1 fruit fly cellular context compared by ENCODE assay signal in genomic region chr3R:4215264-4215993, dm6.
TF ChIP-seq lines count a peak whose summit lies in the region.

TSS of gene CG14636 (minus strand) at chr3R:4215314.

TF ChIP-seq in whole organism, embryonic, 481 proteins besides CTCF, POLR2A, EP300 and RAD21 (continued from another document and continues in another):
- peak; percentile 52 for TF ChIP-seq Mad (GFP tag; optimal IDR thresholded peaks at IDR 0.05; lab: Kevin White, UChicago)
- TF ChIP-seq CG18619 (GFP tag; optimal IDR thresholded peaks at IDR 0.05; lab: Kevin White, UChicago) = peak; percentile 62
- no peak for TF ChIP-seq CG6654 (GFP tag; optimal IDR thresholded peaks at IDR 0.05; lab: Kevin White, UChicago)
- TF ChIP-seq chn (GFP tag; optimal IDR thresholded peaks at IDR 0.05; lab: Kevin White, UChicago) = peak; percentile 21
- peak; percentile 57; the same call in 1 of the 2 replicates for TF ChIP-seq H2.0 (GFP tag; IDR thresholded peaks at IDR 0.05; lab: Robert Waterston, UW)
- TF ChIP-seq C15 (GFP tag; IDR thresholded peaks at IDR 0.05; lab: Robert Waterston, UW) = peak; percentile 71; the same call in 1 of the 3 replicates
- TF ChIP-seq aop (GFP tag; IDR thresholded peaks at IDR 0.05; lab: Robert Waterston, UW) = no peak
- TF ChIP-seq luna (GFP tag; optimal IDR thresholded peaks at IDR 0.05; lab: Kevin White, UChicago) = no peak
- peak; percentile 60; the same call in 1 of the 3 replicates for TF ChIP-seq zfh1 (GFP tag; IDR thresholded peaks at IDR 0.05; lab: Robert Waterston, UW)
- TF ChIP-seq Dip3 (GFP tag; optimal IDR thresholded peaks at IDR 0.05; lab: Kevin White, UChicago) = peak; percentile 51
- peak; percentile 71 for TF ChIP-seq CG3281 (GFP tag; optimal IDR thresholded peaks at IDR 0.05; lab: Kevin White, UChicago)
- peak; percentile 67; the same call in 2 of the 3 replicates for TF ChIP-seq jigr1 (GFP tag; IDR thresholded peaks at IDR 0.05; lab: Robert Waterston, UW)
- TF ChIP-seq CG11560 (tag; IDR thresholded peaks at IDR 0.05; lab: Robert Waterston, UW) = peak; percentile 69; the same call in 2 of the 3 replicates
- peak; percentile 41; the same call in 2 of the 3 replicates for TF ChIP-seq knrl (GFP tag; IDR thresholded peaks at IDR 0.05; lab: Robert Waterston, UW; ENCODE audit: partially characterized antibody)
- TF ChIP-seq CG30431 (GFP tag; optimal IDR thresholded peaks at IDR 0.05; lab: Kevin White, UChicago) = peak; percentile 20
- peak; percentile 9 for TF ChIP-seq CG15696 (tag; optimal IDR thresholded peaks at IDR 0.05; lab: Kevin White, UChicago)
- peak; percentile 76 for TF ChIP-seq gem (tag; optimal IDR thresholded peaks at IDR 0.05; lab: Kevin White, UChicago)
- TF ChIP-seq Blimp-1 (GFP tag; optimal IDR thresholded peaks at IDR 0.05; lab: Kevin White, UChicago) = peak; percentile 10
- TF ChIP-seq dan (GFP tag; IDR thresholded peaks at IDR 0.05; lab: Robert Waterston, UW) = no peak
- peak; percentile 28 for TF ChIP-seq sqz (GFP tag; optimal IDR thresholded peaks at IDR 0.05; lab: Kevin White, UChicago)
- peak; percentile 78 for TF ChIP-seq HLH3B (GFP tag; IDR thresholded peaks at IDR 0.05; lab: Robert Waterston, UW)
- TF ChIP-seq pita (GFP tag; optimal IDR thresholded peaks at IDR 0.05; lab: Kevin White, UChicago) = no peak
- no peak for TF ChIP-seq CG4707 (GFP tag; optimal IDR thresholded peaks at IDR 0.05; lab: Kevin White, UChicago)
- TF ChIP-seq fu2 (GFP tag; optimal IDR thresholded peaks at IDR 0.05; lab: Kevin White, UChicago) = peak; percentile 61
- TF ChIP-seq Xbp1 (GFP tag; optimal IDR thresholded peaks at IDR 0.05; lab: Kevin White, UChicago) = peak; percentile 66
- TF ChIP-seq gce (GFP tag; IDR thresholded peaks at IDR 0.05; lab: Robert Waterston, UW) = peak; percentile 13; the same call in 1 of the 3 replicates
- peak; percentile 81 for TF ChIP-seq Oaz (GFP tag; IDR thresholded peaks at IDR 0.05; lab: Robert Waterston, UW)
- TF ChIP-seq CG6689 (GFP tag; IDR thresholded peaks at IDR 0.05; lab: Robert Waterston, UW) = peak; percentile 79
- TF ChIP-seq jumu (GFP tag; optimal IDR thresholded peaks at IDR 0.05; lab: Kevin White, UChicago) = peak; percentile 78
- no peak for TF ChIP-seq lbe (GFP tag; optimal IDR thresholded peaks at IDR 0.05; lab: Kevin White, UChicago)
- peak; percentile 70 for TF ChIP-seq Sox100B (GFP tag; optimal IDR thresholded peaks at IDR 0.05; lab: Kevin White, UChicago)
- peak; percentile 46 for TF ChIP-seq CG6813 (GFP tag; optimal IDR thresholded peaks at IDR 0.05; lab: Kevin White, UChicago)
- TF ChIP-seq Nf-YB (GFP tag; optimal IDR thresholded peaks at IDR 0.05; lab: Kevin White, UChicago) = no peak
- peak; percentile 34 for TF ChIP-seq run (tag; optimal IDR thresholded peaks at IDR 0.05; lab: Kevin White, UChicago)
- peak; percentile 96 for TF ChIP-seq Med (GFP tag; lab: Kevin White, UChicago)
- peak; percentile 68 for TF ChIP-seq CG4282 (GFP tag; optimal IDR thresholded peaks at IDR 0.05; lab: Kevin White, UChicago)
- peak; percentile 3 for TF ChIP-seq scrt (GFP tag; optimal IDR thresholded peaks at IDR 0.05; lab: Kevin White, UChicago)
- TF ChIP-seq az2 (GFP tag; optimal IDR thresholded peaks at IDR 0.05; lab: Kevin White, UChicago) = peak; percentile 50
- TF ChIP-seq ATbp (GFP tag; optimal IDR thresholded peaks at IDR 0.05; lab: Kevin White, UChicago) = peak; percentile 50
- no peak for TF ChIP-seq CG3163 (GFP tag; optimal IDR thresholded peaks at IDR 0.05; lab: Kevin White, UChicago)
- peak; percentile 70; the same call in 2 of the 3 replicates for TF ChIP-seq CG7357 (GFP tag; IDR thresholded peaks at IDR 0.05; lab: Robert Waterston, UW)
- TF ChIP-seq CG18476 (GFP tag; optimal IDR thresholded peaks at IDR 0.05; lab: Kevin White, UChicago) = no peak
- peak; percentile 60 for TF ChIP-seq Rx (GFP tag; IDR thresholded peaks at IDR 0.05; lab: Robert Waterston, UW)
- TF ChIP-seq Nf-YA (GFP tag; IDR thresholded peaks at IDR 0.05; lab: Robert Waterston, UW) = peak; percentile 59; the same call in 1 of the 2 replicates
- TF ChIP-seq odd (GFP tag; optimal IDR thresholded peaks at IDR 0.05; lab: Kevin White, UChicago) = peak; percentile 66
- peak; percentile 83 for TF ChIP-seq CG9932 (GFP tag; IDR thresholded peaks at IDR 0.05; lab: Robert Waterston, UW)
- TF ChIP-seq ssp (GFP tag; IDR thresholded peaks at IDR 0.05; lab: Robert Waterston, UW) = peak; percentile 65
- TF ChIP-seq Kr (GFP tag; optimal IDR thresholded peaks at IDR 0.05; lab: Kevin White, UChicago) = no peak
- no peak for TF ChIP-seq Lim3 (GFP tag; IDR thresholded peaks at IDR 0.05; lab: Robert Waterston, UW)
- no peak for TF ChIP-seq CG33557 (GFP tag; optimal IDR thresholded peaks at IDR 0.05; lab: Kevin White, UChicago)
- TF ChIP-seq B-H1 (GFP tag; IDR thresholded peaks at IDR 0.05; lab: Robert Waterston, UW) = peak; percentile 60
- TF ChIP-seq eyg (GFP tag; optimal IDR thresholded peaks at IDR 0.05; lab: Kevin White, UChicago) = peak; percentile 20
- no peak for TF ChIP-seq CG17802 (tag; optimal IDR thresholded peaks at IDR 0.05; lab: Kevin White, UChicago)
- TF ChIP-seq slbo (GFP tag; IDR thresholded peaks at IDR 0.05; lab: Robert Waterston, UW) = peak; percentile 82
- peak in 1 of 2 experiments; percentile 86 for TF ChIP-seq Hr51 (GFP tag; optimal IDR thresholded peaks at IDR 0.05; lab: Kevin White, UChicago)
- TF ChIP-seq CG12071 (GFP tag; optimal IDR thresholded peaks at IDR 0.05; lab: Kevin White, UChicago) = peak; percentile 37
- no peak for TF ChIP-seq amos (GFP tag; IDR thresholded peaks at IDR 0.05; lab: Robert Waterston, UW; ENCODE audit: partially characterized antibody)
- TF ChIP-seq Max (GFP tag; optimal IDR thresholded peaks at IDR 0.05; lab: Kevin White, UChicago) = peak; percentile 56
- peak; percentile 75 for TF ChIP-seq Nf-YC (tag; optimal IDR thresholded peaks at IDR 0.05; lab: Kevin White, UChicago)
- TF ChIP-seq kay (GFP tag; optimal IDR thresholded peaks at IDR 0.05; lab: Kevin White, UChicago) = no peak
- TF ChIP-seq repo (GFP tag; optimal IDR thresholded peaks at IDR 0.05; lab: Kevin White, UChicago) = peak; percentile 58
- no peak for TF ChIP-seq mld (GFP tag; IDR thresholded peaks at IDR 0.05; lab: Robert Waterston, UW; ENCODE audit: partially characterized antibody)
- TF ChIP-seq CG34376 (GFP tag; optimal IDR thresholded peaks at IDR 0.05; lab: Kevin White, UChicago) = peak; percentile 61
- TF ChIP-seq tin (GFP tag; optimal IDR thresholded peaks at IDR 0.05; lab: Kevin White, UChicago) = peak; percentile 48
- no peak for TF ChIP-seq insv (GFP tag; optimal IDR thresholded peaks at IDR 0.05; lab: Kevin White, UChicago)
- peak; percentile 18 for TF ChIP-seq ERR (GFP tag; optimal IDR thresholded peaks at IDR 0.05; lab: Kevin White, UChicago)
- no peak for TF ChIP-seq fru (optimal IDR thresholded peaks at IDR 0.05; lab: Kevin White, UChicago)
- peak; percentile 22 for TF ChIP-seq Ssrp (tag; optimal IDR thresholded peaks at IDR 0.05; lab: Kevin White, UChicago)
- peak; percentile 73 for TF ChIP-seq CG6765 (GFP tag; optimal IDR thresholded peaks at IDR 0.05; lab: Kevin White, UChicago)
- TF ChIP-seq pzg (GFP tag; optimal IDR thresholded peaks at IDR 0.05; lab: Kevin White, UChicago) = no peak
- 0 out of 2 replicates have a peak, but pooled peaks have one; percentile 57 for TF ChIP-seq CG16779 (GFP tag; IDR thresholded peaks at IDR 0.05; lab: Robert Waterston, UW)
- TF ChIP-seq CG12236 (GFP tag; optimal IDR thresholded peaks at IDR 0.05; lab: Kevin White, UChicago) = no peak
- TF ChIP-seq Fer3 (tag; optimal IDR thresholded peaks at IDR 0.05; lab: Kevin White, UChicago) = peak; percentile 72
- TF ChIP-seq phol (tag; optimal IDR thresholded peaks at IDR 0.05; lab: Kevin White, UChicago) = peak; percentile 58
- TF ChIP-seq Mes4 (GFP tag; optimal IDR thresholded peaks at IDR 0.05; lab: Kevin White, UChicago) = peak; percentile 39
- peak; percentile 83 for TF ChIP-seq CG18599 (GFP tag; optimal IDR thresholded peaks at IDR 0.05; lab: Kevin White, UChicago)
- TF ChIP-seq CG11723 (GFP tag; optimal IDR thresholded peaks at IDR 0.05; lab: Kevin White, UChicago) = peak; percentile 46
- TF ChIP-seq hb (GFP tag; IDR thresholded peaks at IDR 0.05; lab: Robert Waterston, UW; ENCODE audit: partially characterized antibody) = peak; percentile 62; the same call in 1 of the 3 replicates
- no peak for TF ChIP-seq CG7745 (tag; optimal IDR thresholded peaks at IDR 0.05; lab: Kevin White, UChicago)
- TF ChIP-seq CG9215 (GFP tag; IDR thresholded peaks at IDR 0.05; lab: Robert Waterston, UW) = peak; percentile 71
- peak; percentile 35 for TF ChIP-seq CG12744 (GFP tag; optimal IDR thresholded peaks at IDR 0.05; lab: Kevin White, UChicago)
- peak; percentile 69 for TF ChIP-seq CG7556 (GFP tag; optimal IDR thresholded peaks at IDR 0.05; lab: Kevin White, UChicago)
- peak; percentile 80 for TF ChIP-seq her (GFP tag; optimal IDR thresholded peaks at IDR 0.05; lab: Kevin White, UChicago)
- peak; percentile 46; the same call in 1 of the 2 replicates for TF ChIP-seq CG4404 (GFP tag; IDR thresholded peaks at IDR 0.05; lab: Robert Waterston, UW)
- TF ChIP-seq otp (GFP tag; IDR thresholded peaks at IDR 0.05; lab: Robert Waterston, UW) = 0 out of 3 replicates have a peak, but pooled peaks have one; percentile 25
- TF ChIP-seq rib (GFP tag; IDR thresholded peaks at IDR 0.05; lab: Robert Waterston, UW) = peak; percentile 75; the same call in 1 of the 2 replicates
- peak; percentile 74 for TF ChIP-seq shn (GFP tag; optimal IDR thresholded peaks at IDR 0.05; lab: Kevin White, UChicago)
- TF ChIP-seq esg (GFP tag; conservative IDR thresholded peaks at IDR 0.05; lab: Robert Waterston, UW) = peak; percentile 77
- TF ChIP-seq CG10543 (GFP tag; optimal IDR thresholded peaks at IDR 0.05; lab: Kevin White, UChicago) = peak; percentile 92
- no peak for TF ChIP-seq CG1024 (GFP tag; IDR thresholded peaks at IDR 0.05; lab: Robert Waterston, UW)
- peak; percentile 37 for TF ChIP-seq CG1792 (GFP tag; optimal IDR thresholded peaks at IDR 0.05; lab: Kevin White, UChicago)
- no peak for TF ChIP-seq Dp (GFP tag; optimal IDR thresholded peaks at IDR 0.05; lab: Kevin White, UChicago)
- peak; percentile 79 for TF ChIP-seq HmgZ (tag; optimal IDR thresholded peaks at IDR 0.05; lab: Kevin White, UChicago)
- TF ChIP-seq CG11696 (GFP tag; IDR thresholded peaks at IDR 0.05; lab: Robert Waterston, UW) = peak; percentile 32; the same call in 1 of the 2 replicates
- peak; percentile 80 for TF ChIP-seq CG34422 (GFP tag; IDR thresholded peaks at IDR 0.05; lab: Robert Waterston, UW)
- TF ChIP-seq Taf1 (GFP tag; IDR thresholded peaks at IDR 0.05; lab: Robert Waterston, UW) = peak; percentile 35; the same call in 1 of the 2 replicates
- TF ChIP-seq oc (tag; optimal IDR thresholded peaks at IDR 0.05; lab: Kevin White, UChicago) = no peak
- TF ChIP-seq kah (GFP tag; optimal IDR thresholded peaks at IDR 0.05; lab: Kevin White, UChicago) = peak; percentile 23
- TF ChIP-seq CG12391 (tag; optimal IDR thresholded peaks at IDR 0.05; lab: Kevin White, UChicago) = peak; percentile 47
- TF ChIP-seq CG6272 (GFP tag; IDR thresholded peaks at IDR 0.05; lab: Robert Waterston, UW) = peak; percentile 68
- peak; percentile 14 for TF ChIP-seq Ets97D (GFP tag; optimal IDR thresholded peaks at IDR 0.05; lab: Kevin White, UChicago)
- TF ChIP-seq CG4854 (GFP tag; optimal IDR thresholded peaks at IDR 0.05; lab: Kevin White, UChicago) = peak; percentile 4
- TF ChIP-seq CG5180 (GFP tag; optimal IDR thresholded peaks at IDR 0.05; lab: Kevin White, UChicago) = peak; percentile 47
- TF ChIP-seq YL-1 (GFP tag; optimal IDR thresholded peaks at IDR 0.05; lab: Kevin White, UChicago) = no peak
- peak; percentile 8 for TF ChIP-seq sd (tag; optimal IDR thresholded peaks at IDR 0.05; lab: Kevin White, UChicago)
- TF ChIP-seq CG12219 (GFP tag; optimal IDR thresholded peaks at IDR 0.05; lab: Kevin White, UChicago) = peak; percentile 58
- no peak for TF ChIP-seq vfl (GFP tag; optimal IDR thresholded peaks at IDR 0.05; lab: Kevin White, UChicago)
- peak; percentile 90 for TF ChIP-seq dysf (GFP tag; IDR thresholded peaks at IDR 0.05; lab: Robert Waterston, UW)
- peak; percentile 78 for TF ChIP-seq CG2678 (tag; optimal IDR thresholded peaks at IDR 0.05; lab: Kevin White, UChicago)
- no peak for TF ChIP-seq br (optimal IDR thresholded peaks at IDR 0.05; lab: Kevin White, UChicago)
- TF ChIP-seq psq (GFP tag; optimal IDR thresholded peaks at IDR 0.05; lab: Kevin White, UChicago) = no peak
- TF ChIP-seq pb (GFP tag; optimal IDR thresholded peaks at IDR 0.05; lab: Kevin White, UChicago) = peak; percentile 69
- peak; percentile 73 for TF ChIP-seq pnt (GFP tag; optimal IDR thresholded peaks at IDR 0.05; lab: Kevin White, UChicago)
- no peak for TF ChIP-seq bowl (GFP tag; IDR thresholded peaks at IDR 0.05; lab: Robert Waterston, UW)
- peak; percentile 76 for TF ChIP-seq ind (GFP tag; optimal IDR thresholded peaks at IDR 0.05; lab: Kevin White, UChicago)
- TF ChIP-seq gt (GFP tag; IDR thresholded peaks at IDR 0.05; lab: Robert Waterston, UW) = no peak
- TF ChIP-seq en (GFP tag; optimal IDR thresholded peaks at IDR 0.05; lab: Kevin White, UChicago) = peak; percentile 5
- peak; percentile 23 for TF ChIP-seq ewg (GFP tag; optimal IDR thresholded peaks at IDR 0.05; lab: Kevin White, UChicago)
- peak; percentile 77 for TF ChIP-seq Ada2b (GFP tag; IDR thresholded peaks at IDR 0.05; lab: Robert Waterston, UW)
- 0 out of 2 replicates have a peak, but pooled peaks have one; percentile 18 for TF ChIP-seq CG32767 (GFP tag; IDR thresholded peaks at IDR 0.05; lab: Robert Waterston, UW)
- no peak for TF ChIP-seq CG8765 (GFP tag; IDR thresholded peaks at IDR 0.05; lab: Robert Waterston, UW)
- peak; percentile 76 for TF ChIP-seq lilli (GFP tag; optimal IDR thresholded peaks at IDR 0.05; lab: Kevin White, UChicago)
- TF ChIP-seq Ravus (GFP tag; IDR thresholded peaks at IDR 0.05; lab: Robert Waterston, UW) = 0 out of 2 replicates have a peak, but pooled peaks have one; percentile 7
- no peak for TF ChIP-seq trem (tag; optimal IDR thresholded peaks at IDR 0.05; lab: Kevin White, UChicago)
- peak; percentile 60 for TF ChIP-seq CG10366 (GFP tag; IDR thresholded peaks at IDR 0.05; lab: Robert Waterston, UW)
- TF ChIP-seq MESR4 (GFP tag; optimal IDR thresholded peaks at IDR 0.05; lab: Kevin White, UChicago) = no peak
- TF ChIP-seq CG10979 (tag; optimal IDR thresholded peaks at IDR 0.05; lab: Kevin White, UChicago) = no peak
- TF ChIP-seq Meics (GFP tag; optimal IDR thresholded peaks at IDR 0.05; lab: Kevin White, UChicago) = peak; percentile 77
- TF ChIP-seq nerfin-1 (tag; optimal IDR thresholded peaks at IDR 0.05; lab: Kevin White, UChicago) = peak; percentile 21
- TF ChIP-seq CG4360 (GFP tag; IDR thresholded peaks at IDR 0.05; lab: Robert Waterston, UW) = no peak
- TF ChIP-seq ap (GFP tag; IDR thresholded peaks at IDR 0.05; lab: Robert Waterston, UW) = peak; percentile 49
